Fruit fly (Drosophila melanogaster): ENCODE data around the gene CG7304.

CG7304 gene

DNA sequence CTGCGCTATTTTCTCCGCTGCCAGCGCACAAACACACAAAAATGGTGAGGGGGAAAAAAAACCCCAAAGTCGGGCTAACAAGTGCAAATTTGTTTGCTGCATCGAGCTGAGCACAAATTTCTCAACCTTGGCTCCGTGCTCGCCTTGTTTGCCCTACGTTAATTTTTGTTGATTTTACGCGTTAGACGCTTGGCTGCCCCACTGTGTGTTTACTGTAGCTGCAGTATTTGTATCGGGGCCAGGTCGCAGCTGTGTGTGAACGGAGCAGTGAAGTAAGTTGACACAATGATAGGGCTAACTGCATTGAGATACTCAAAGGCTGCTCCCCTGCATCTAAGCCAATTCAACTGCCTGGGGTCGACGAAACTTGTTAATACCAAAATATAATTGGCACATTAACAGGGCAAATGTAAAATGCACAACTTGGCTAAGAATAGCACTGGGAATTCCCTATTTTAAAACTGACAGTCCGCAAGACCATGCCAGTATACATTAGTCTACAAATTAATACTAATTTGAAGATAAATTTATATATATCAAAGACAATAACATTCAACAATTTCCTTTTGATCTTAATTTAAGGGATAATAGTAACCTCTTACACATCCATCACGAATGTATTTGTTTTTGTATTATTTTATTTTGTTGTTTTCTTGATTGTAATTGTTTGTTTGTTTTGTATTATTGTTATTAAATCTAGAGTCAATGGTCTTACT lies 36.4 kb downstream of the CG7304 start, which contains the start of gene CG42571:
TSS of gene CG42571 (plus strand) at position 666 of the 716 bp plus-strand sequence.
- TF ChIP-seq Jra (GFP tag; optimal IDR thresholded peaks at IDR 0.05), result no peak
- TF ChIP-seq CrebA (GFP tag; optimal IDR thresholded peaks at IDR 0.05; ENCODE audit: borderline replicate concordance), result no peak
- TF ChIP-seq dsf (GFP tag; optimal IDR thresholded peaks at IDR 0.05; ENCODE audit: borderline replicate concordance), result no peak
- no peak for TF ChIP-seq br (GFP tag; optimal IDR thresholded peaks at IDR 0.05)
- TF ChIP-seq h (GFP tag; optimal IDR thresholded peaks at IDR 0.05), result no peak
- TF ChIP-seq OdsH (GFP tag; optimal IDR thresholded peaks at IDR 0.05), result no peak
- TF ChIP-seq woc (GFP tag; optimal IDR thresholded peaks at IDR 0.05), result no peak
- no peak for TF ChIP-seq Sp1 (GFP tag; optimal IDR thresholded peaks at IDR 0.05)
- no peak for TF ChIP-seq tai (GFP tag; optimal IDR thresholded peaks at IDR 0.05)
- no peak for TF ChIP-seq Mio (GFP tag; optimal IDR thresholded peaks at IDR 0.05)
- no peak for TF ChIP-seq pan (optimal IDR thresholded peaks at IDR 0.05)
- TF ChIP-seq CG9705 (GFP tag; optimal IDR thresholded peaks at IDR 0.05), result no peak
- TF ChIP-seq dl (GFP tag; optimal IDR thresholded peaks at IDR 0.05; ENCODE audit: insufficient read depth in 1 of 2, partially characterized antibody in 2 of 2), result no peak
- no peak for TF ChIP-seq N (GFP tag; optimal IDR thresholded peaks at IDR 0.05)

DNA sequence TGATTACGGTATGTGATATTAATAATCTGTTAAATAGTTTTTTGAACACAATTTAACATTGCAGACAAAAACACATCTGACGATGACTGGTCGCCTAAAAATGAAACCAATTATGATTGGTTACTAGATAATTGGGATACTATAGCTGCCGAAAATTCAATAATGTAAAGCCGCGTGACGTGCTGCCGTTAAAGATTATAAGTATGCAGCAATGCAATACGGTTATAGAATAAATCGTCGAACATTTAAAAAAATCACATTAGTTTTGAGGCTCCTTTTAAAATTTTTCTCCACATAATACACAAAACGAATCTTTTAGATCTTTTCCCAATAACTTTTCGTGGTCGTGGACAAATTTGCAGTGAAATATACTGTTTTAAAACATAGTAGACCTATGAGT lies 38.0 kb downstream of the CG7304 start, which contains the start of gene CG42570:
TSS of gene CG42570 (plus strand) at position 301 of the 400 bp plus-strand sequence.
- no peak for TF ChIP-seq Sp1 (GFP tag; optimal IDR thresholded peaks at IDR 0.05)
- TF ChIP-seq woc (GFP tag; optimal IDR thresholded peaks at IDR 0.05), result no peak
- no peak for TF ChIP-seq tai (GFP tag; optimal IDR thresholded peaks at IDR 0.05)
- no peak for TF ChIP-seq sage (GFP tag; optimal IDR thresholded peaks at IDR 0.05)
- TF ChIP-seq Jra (GFP tag; optimal IDR thresholded peaks at IDR 0.05), result no peak
- no peak for TF ChIP-seq dl (GFP tag; optimal IDR thresholded peaks at IDR 0.05; ENCODE audit: insufficient read depth in 1 of 2, partially characterized antibody in 2 of 2)
- TF ChIP-seq Hr78 (GFP tag; optimal IDR thresholded peaks at IDR 0.05), result no peak
- TF ChIP-seq brk (GFP tag; optimal IDR thresholded peaks at IDR 0.05), result no peak
- no peak for TF ChIP-seq usp (GFP tag; optimal IDR thresholded peaks at IDR 0.05)
- no peak for TF ChIP-seq h (GFP tag; optimal IDR thresholded peaks at IDR 0.05)
- TF ChIP-seq CG9705 (GFP tag; optimal IDR thresholded peaks at IDR 0.05), result no peak
- TF ChIP-seq psq (GFP tag; optimal IDR thresholded peaks at IDR 0.05), result no peak

DNA sequence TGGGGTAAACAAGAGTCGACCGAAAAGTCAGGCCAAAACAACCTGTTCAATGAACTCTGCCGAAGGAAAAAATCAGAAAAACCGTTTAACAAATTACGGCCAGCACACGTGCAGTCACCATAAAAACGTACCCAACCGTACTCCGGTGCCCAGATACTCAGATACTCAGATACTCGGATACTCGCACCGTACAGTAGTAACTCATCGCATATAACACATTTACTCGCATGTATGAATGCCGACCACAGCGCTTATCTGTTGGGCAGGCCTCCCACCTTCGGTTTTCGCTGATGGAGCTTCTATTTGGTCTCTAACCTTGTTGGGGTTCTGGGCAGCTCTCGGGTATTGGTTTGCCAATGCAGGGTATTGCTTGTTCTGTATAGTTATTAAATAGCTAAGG lies 40.7 kb downstream of the CG7304 start:
- no peak for TF ChIP-seq HLH106 (tag; optimal IDR thresholded peaks at IDR 0.05)
- no peak for TF ChIP-seq Jra (GFP tag; optimal IDR thresholded peaks at IDR 0.05)
- no peak for TF ChIP-seq dmrt93B (GFP tag; optimal IDR thresholded peaks at IDR 0.05)
- TF ChIP-seq CrebA (GFP tag; optimal IDR thresholded peaks at IDR 0.05; ENCODE audit: borderline replicate concordance), result no peak
- TF ChIP-seq sv (GFP tag; optimal IDR thresholded peaks at IDR 0.05), result no peak

DNA sequence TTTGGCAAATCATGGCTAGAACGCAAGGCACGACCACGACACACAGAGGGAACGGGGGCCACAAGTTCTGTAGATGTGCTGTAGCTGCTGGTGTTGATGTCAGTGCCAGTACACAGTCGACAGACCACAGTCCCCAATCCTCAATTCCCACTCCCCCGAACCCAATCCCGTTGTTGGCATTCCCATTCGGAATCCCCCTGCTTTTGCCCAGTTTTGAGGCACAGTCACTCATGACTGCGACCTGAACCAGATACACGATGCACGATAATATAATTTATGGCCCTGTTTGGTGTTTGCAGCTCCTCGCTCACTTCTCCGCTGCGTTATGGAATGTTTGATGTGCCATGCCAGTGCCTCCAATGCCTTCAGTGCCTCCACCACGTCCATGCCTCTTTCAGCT lies 41.4 kb downstream of the CG7304 start:
- TF ChIP-seq psq (GFP tag; optimal IDR thresholded peaks at IDR 0.05), result no peak
- no peak for TF ChIP-seq Vsx2 (GFP tag; optimal IDR thresholded peaks at IDR 0.05; ENCODE audit: partially characterized antibody)
- TF ChIP-seq dsf (GFP tag; optimal IDR thresholded peaks at IDR 0.05; ENCODE audit: borderline replicate concordance), result no peak
- no peak for TF ChIP-seq dmrt93B (GFP tag; optimal IDR thresholded peaks at IDR 0.05)
- no peak for TF ChIP-seq Rel (GFP tag; optimal IDR thresholded peaks at IDR 0.05)
- peak; percentile 45 for TF ChIP-seq Rel (tag; optimal IDR thresholded peaks at IDR 0.05)
- TF ChIP-seq Abd-B (GFP tag; optimal IDR thresholded peaks at IDR 0.05), result no peak
- TF ChIP-seq pan (optimal IDR thresholded peaks at IDR 0.05), result no peak
- no peak for TF ChIP-seq fru (GFP tag; optimal IDR thresholded peaks at IDR 0.05)

DNA sequence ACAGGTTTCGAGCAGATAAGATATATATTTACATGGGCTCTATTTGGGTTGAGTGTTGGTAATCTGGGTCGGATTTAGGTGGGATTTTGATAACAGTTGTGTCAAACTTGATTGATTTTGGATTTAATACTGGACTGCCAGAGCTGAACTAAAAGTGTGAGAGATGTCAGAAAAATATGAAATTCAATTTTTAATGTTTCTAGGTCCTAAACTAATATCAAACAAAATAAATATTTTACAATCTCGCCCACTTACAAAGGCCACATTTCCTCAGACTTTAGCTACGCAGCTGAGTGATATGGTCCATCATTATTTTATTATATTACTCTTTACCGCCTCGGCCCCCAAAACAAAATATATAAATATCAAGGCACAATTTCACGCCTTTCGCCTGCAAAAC lies 47.3 kb downstream of the CG7304 start:
- TF ChIP-seq tai (GFP tag; optimal IDR thresholded peaks at IDR 0.05), result no peak
- no peak for TF ChIP-seq jim (GFP tag; optimal IDR thresholded peaks at IDR 0.05)
- TF ChIP-seq foxo (GFP tag; optimal IDR thresholded peaks at IDR 0.05), result no peak
- no peak for TF ChIP-seq Myc (optimal IDR thresholded peaks at IDR 0.05)
- TF ChIP-seq N (GFP tag; optimal IDR thresholded peaks at IDR 0.05), result no peak
- no peak for TF ChIP-seq Dfd (GFP tag; optimal IDR thresholded peaks at IDR 0.05)
- TF ChIP-seq Dif (GFP tag; optimal IDR thresholded peaks at IDR 0.05; ENCODE audit: partially characterized antibody), result no peak
- TF ChIP-seq usp (GFP tag; optimal IDR thresholded peaks at IDR 0.05), result no peak
- no peak for TF ChIP-seq OdsH (GFP tag; optimal IDR thresholded peaks at IDR 0.05)
- TF ChIP-seq GATAd (GFP tag; optimal IDR thresholded peaks at IDR 0.05), result no peak
- no peak for TF ChIP-seq Rel (GFP tag; optimal IDR thresholded peaks at IDR 0.05)
- TF ChIP-seq Rel (tag; optimal IDR thresholded peaks at IDR 0.05), result no peak
- no peak for TF ChIP-seq CG9705 (GFP tag; optimal IDR thresholded peaks at IDR 0.05)
- no peak for TF ChIP-seq dsf (GFP tag; optimal IDR thresholded peaks at IDR 0.05; ENCODE audit: borderline replicate concordance)
- no peak for TF ChIP-seq fru (GFP tag; optimal IDR thresholded peaks at IDR 0.05)
- TF ChIP-seq HLH106 (tag; optimal IDR thresholded peaks at IDR 0.05), result no peak
- no peak for TF ChIP-seq CG32264 (GFP tag; optimal IDR thresholded peaks at IDR 0.05)
- no peak for TF ChIP-seq CrebA (GFP tag; optimal IDR thresholded peaks at IDR 0.05; ENCODE audit: borderline replicate concordance)
- TF ChIP-seq pan (optimal IDR thresholded peaks at IDR 0.05), result no peak
- TF ChIP-seq Hnf4 (GFP tag; optimal IDR thresholded peaks at IDR 0.05), result no peak

Data from whole organism, wandering third instar larva.